Fruit fly (Drosophila melanogaster): ENCODE results near the gene CG9312.

CG9312 gene

dm6 chr3R:13799567-13800429 is 34.2 kb downstream of the CG9312 start (continued):
- TF ChIP-seq bsh (GFP tag; optimal IDR thresholded peaks at IDR 0.05) (peak in 1 of 2 experiments; percentile 39), CG6813 (GFP tag; optimal IDR thresholded peaks at IDR 0.05) (peak; percentile 55), CG7556 (GFP tag; optimal IDR thresholded peaks at IDR 0.05) (peak; percentile 64), CG11504 (tag; optimal IDR thresholded peaks at IDR 0.05) (peak; percentile 64), kah (GFP tag; optimal IDR thresholded peaks at IDR 0.05) (no peak), crol (GFP tag; IDR thresholded peaks at IDR 0.05) (peak; percentile 76), CG13775 (GFP tag; optimal IDR thresholded peaks at IDR 0.05) (peak; percentile 60), CG7928 (GFP tag; optimal IDR thresholded peaks at IDR 0.05) (no peak), tna (GFP tag; IDR thresholded peaks at IDR 0.05; ENCODE audit: partially characterized antibody) (no peak), caup (GFP tag; optimal IDR thresholded peaks at IDR 0.05; ENCODE audit: severe bottlenecking) (peak; percentile 18), CG17359 (tag; optimal IDR thresholded peaks at IDR 0.05) (peak; percentile 4), tin (GFP tag; optimal IDR thresholded peaks at IDR 0.05) (peak; percentile 27), HLH3B (GFP tag; IDR thresholded peaks at IDR 0.05) (0 out of 2 replicates have a peak, but pooled peaks have one; percentile 24), D19A (tag; optimal IDR thresholded peaks at IDR 0.05) (peak; percentile 44), org-1 (GFP tag; optimal IDR thresholded peaks at IDR 0.05) (peak; percentile 31), lab (GFP tag; optimal IDR thresholded peaks at IDR 0.05) (peak; percentile 52), trem (tag; optimal IDR thresholded peaks at IDR 0.05) (peak; percentile 43), CG6854 (GFP tag; optimal IDR thresholded peaks at IDR 0.05) (no peak), CrebB (tag; optimal IDR thresholded peaks at IDR 0.05) (no peak), CG18619 (GFP tag; optimal IDR thresholded peaks at IDR 0.05) (peak; percentile 18), Hr3 (GFP tag; optimal IDR thresholded peaks at IDR 0.05) (peak; percentile 19), tap (tag; optimal IDR thresholded peaks at IDR 0.05) (peak; percentile 25), Ptx1 (GFP tag; IDR thresholded peaks at IDR 0.05) (0 out of 2 replicates have a peak, but pooled peaks have one; percentile 18), CG8924 (tag; optimal IDR thresholded peaks at IDR 0.05) (peak; percentile 54), dysf (GFP tag; IDR thresholded peaks at IDR 0.05) (0 out of 3 replicates have a peak, but pooled peaks have one; percentile 17), dpn (GFP tag; optimal IDR thresholded peaks at IDR 0.05) (peak in 1 of 2 experiments; percentile 3), Ets65A (GFP tag) (peak; percentile 67), HHEX (GFP tag; optimal IDR thresholded peaks at IDR 0.05) (peak; percentile 22), nerfin-2 (GFP tag; IDR thresholded peaks at IDR 0.05; ENCODE audit: partially characterized antibody) (no peak), CG3838 (GFP tag; optimal IDR thresholded peaks at IDR 0.05) (no peak), wor (GFP tag; IDR thresholded peaks at IDR 0.05) (no peak), pita (GFP tag; optimal IDR thresholded peaks at IDR 0.05) (no peak), CG2712 (tag; optimal IDR thresholded peaks at IDR 0.05) (peak; percentile 75), prd (optimal IDR thresholded peaks at IDR 0.05) (no peak), prd (GFP tag; IDR thresholded peaks at IDR 0.05) (peak; percentile 56; the same call in 2 of the 3 replicates), CG16815 (GFP tag; optimal IDR thresholded peaks at IDR 0.05) (peak; percentile 24), hkb (optimal IDR thresholded peaks at IDR 0.05) (no peak), hkb (GFP tag; IDR thresholded peaks at IDR 0.05) (0 out of 2 replicates have a peak, but pooled peaks have one; percentile 25), Hmr (GFP tag; optimal IDR thresholded peaks at IDR 0.05) (peak; percentile 27), CG1647 (GFP tag; optimal IDR thresholded peaks at IDR 0.05) (no peak), Sox102F (GFP tag; optimal IDR thresholded peaks at IDR 0.05) (peak; percentile 31), CG4424 (GFP tag; optimal IDR thresholded peaks at IDR 0.05) (peak; percentile 56), dan (GFP tag; IDR thresholded peaks at IDR 0.05) (no peak), CG18262 (tag; optimal IDR thresholded peaks at IDR 0.05) (peak; percentile 72), Vsx1 (GFP tag; optimal IDR thresholded peaks at IDR 0.05) (peak; percentile 13), CG8281 (tag; optimal IDR thresholded peaks at IDR 0.05) (no peak), CG11560 (tag; IDR thresholded peaks at IDR 0.05) (no peak), pros (GFP tag; optimal IDR thresholded peaks at IDR 0.05) (peak; percentile 19)

Data from whole organism, embryonic.